Worm (Caenorhabditis elegans) whole organism, L4 larva: ENCODE data around the gene sra-7.

Source experiments
- F10B5.3 ChIP-seq: sonication (generic microtip); optimal IDR thresholded peaks from 2 replicates; lab custom pipeline; 2016; ENCODE audit warnings: mild to moderate bottlenecking, missing genetic modification characterization, missing compliant biosample characterization
- F49E8.2 ChIP-seq: sonication (generic microtip); optimal IDR thresholded peaks from 2 replicates; lab custom pipeline; 2016; ENCODE audit warnings: missing compliant biosample characterization, mild to moderate bottlenecking, missing genetic modification characterization, borderline replicate concordance
- R02D3.7 ChIP-seq: fragments of 150-350 bp; sonication (generic microtip); optimal IDR thresholded peaks from 3 replicates; lab custom pipeline; 2014; ENCODE audit warnings: missing biosample characterization, missing genetic modification characterization
- Y105C5A.15 ChIP-seq: fragments of 200-800 bp; sonication (Bioruptor generic); IDR thresholded peaks from 2 replicates; pipeline ENCODE4 v1.3.6; 2022; ENCODE audit warnings: missing genetic modification characterization, missing compliant biosample characterization
- Y48G9A.11 ChIP-seq: fragments of 200-800 bp; sonication (Bioruptor generic); IDR thresholded peaks from 2 replicates; pipeline ENCODE4 v1.3.6; 2022; ENCODE audit warnings: missing genetic modification reagents, missing genetic modification characterization, missing compliant biosample characterization
- Y5F2A.4 ChIP-seq: fragments of 200-800 bp; sonication (Bioruptor generic); optimal IDR thresholded peaks from 2 replicates; lab custom pipeline; 2018; ENCODE audit warnings: mild to moderate bottlenecking, missing genetic modification characterization, missing compliant biosample characterization
- ZK337.2 ChIP-seq: fragments of 200-800 bp; sonication (Bioruptor generic); IDR thresholded peaks from 2 replicates; pipeline ENCODE4 v1.3.6; 2022; ENCODE audit warnings: missing genetic modification reagents, missing genetic modification characterization, missing compliant biosample characterization
- aha-1 ChIP-seq: fragments of 150-350 bp; peaks from one replicate; lab custom pipeline; 2014; ENCODE audit warnings: missing biosample characterization, missing genetic modification characterization
- arid-1 ChIP-seq: fragments of 200-800 bp; sonication (Bioruptor generic); conservative IDR thresholded peaks from 2 replicates; pipeline ENCODE4 v1.3.6; 2022; ENCODE audit warnings: missing genetic modification reagents, missing genetic modification characterization, missing compliant biosample characterization
- ceh-20 ChIP-seq: fragments of 200-800 bp; sonication (Bioruptor generic); IDR thresholded peaks from 2 replicates; pipeline ENCODE4 v1.3.6; 2022; ENCODE audit warnings: missing genetic modification reagents, missing genetic modification characterization, missing compliant biosample characterization
- ceh-62 ChIP-seq: sonication (generic microtip); optimal IDR thresholded peaks from 2 replicates; lab custom pipeline; 2017; ENCODE audit warnings: missing biosample characterization, missing genetic modification characterization
- ctbp-1 ChIP-seq: fragments of 200-800 bp; sonication (Bioruptor generic); IDR thresholded peaks from 2 replicates; pipeline ENCODE4 v1.3.6; 2022; ENCODE audit warnings: missing genetic modification reagents, missing genetic modification characterization, missing compliant biosample characterization
- daf-12 ChIP-seq: fragments of 150-350 bp; optimal IDR thresholded peaks from 2 replicates; lab custom pipeline; 2014; ENCODE audit warnings: missing biosample characterization, missing genetic modification reagents, missing genetic modification characterization
- daf-8 ChIP-seq: fragments of 200-800 bp; sonication (Bioruptor generic); IDR thresholded peaks from 2 replicates; pipeline ENCODE4 v1.3.6; 2022; ENCODE audit warnings: missing genetic modification characterization, missing compliant biosample characterization
- dpl-1 ChIP-seq: fragments of 150-350 bp; optimal IDR thresholded peaks from 2 replicates; lab custom pipeline; 2014; ENCODE audit warnings: missing biosample characterization, missing genetic modification reagents, missing genetic modification characterization
- duxl-1 ChIP-seq: sonication (generic microtip); optimal IDR thresholded peaks from 2 replicates; lab custom pipeline; 2016; ENCODE audit warnings: mild to moderate bottlenecking, missing genetic modification characterization, moderate library complexity, missing compliant biosample characterization; ENCODE audit not compliant: poor library complexity
- dve-1 ChIP-seq: sonication (generic microtip); optimal IDR thresholded peaks from 2 replicates; lab custom pipeline; 2017; ENCODE audit warnings: antibody characterized with exemption, mild to moderate bottlenecking, missing genetic modification characterization, missing compliant biosample characterization; ENCODE audit not compliant: insufficient read depth
- egl-27 ChIP-seq: sonication (generic microtip); optimal IDR thresholded peaks from 3 replicates; lab custom pipeline; 2017; ENCODE audit warnings: missing biosample characterization, missing genetic modification reagents, missing genetic modification characterization
- gei-8 ChIP-seq: fragments of 200-800 bp; sonication (Bioruptor generic); optimal IDR thresholded peaks from 2 replicates; lab custom pipeline; 2018; ENCODE audit warnings: mild to moderate bottlenecking, missing genetic modification characterization, missing compliant biosample characterization
- hlh-11 ChIP-seq: fragments of 200-800 bp; sonication (Bioruptor generic); optimal IDR thresholded peaks from 2 replicates; lab custom pipeline; 2018; ENCODE audit warnings: mild to moderate bottlenecking, missing genetic modification characterization, missing compliant biosample characterization
- mep-1 ChIP-seq: fragments of 150-350 bp; sonication (generic microtip); optimal IDR thresholded peaks from 3 replicates; lab custom pipeline; 2014; ENCODE audit warnings: missing biosample characterization, missing genetic modification characterization
- mes-2 ChIP-seq: sonication (generic microtip); optimal IDR thresholded peaks from 2 replicates; lab custom pipeline; 2016; ENCODE audit warnings: missing genotype, mild to moderate bottlenecking, missing genetic modification characterization, missing compliant biosample characterization; ENCODE audit not compliant: poor library complexity, severe bottlenecking
- nhr-102 ChIP-seq: sonication (generic microtip); optimal IDR thresholded peaks from 2 replicates; lab custom pipeline; 2016; ENCODE audit warnings: mild to moderate bottlenecking, missing genetic modification characterization, moderate library complexity, missing compliant biosample characterization
- nhr-111 ChIP-seq: fragments of 200-800 bp; sonication (Bioruptor generic); optimal IDR thresholded peaks from 2 replicates; lab custom pipeline; 2018; ENCODE audit warnings: mild to moderate bottlenecking, missing genetic modification characterization, missing compliant biosample characterization
- nhr-28 ChIP-seq: fragments of 150-350 bp; optimal IDR thresholded peaks from 2 replicates; lab custom pipeline; 2014; ENCODE audit warnings: missing biosample characterization, missing genetic modification characterization
- nhr-41 ChIP-seq: fragments of 200-800 bp; sonication (Bioruptor generic); IDR thresholded peaks from 2 replicates; pipeline ENCODE4 v1.3.6; 2022; ENCODE audit warnings: missing genetic modification reagents, missing genetic modification characterization, missing compliant biosample characterization
- nhr-48 ChIP-seq: sonication (generic microtip); optimal IDR thresholded peaks from 2 replicates; lab custom pipeline; 2016; ENCODE audit warnings: mild to moderate bottlenecking, missing genetic modification characterization, missing compliant biosample characterization
- rbr-2 ChIP-seq: sonication (generic microtip); optimal IDR thresholded peaks from 2 replicates; lab custom pipeline; 2016; ENCODE audit warnings: missing genotype, missing genetic modification characterization, missing compliant biosample characterization
- saeg-2 ChIP-seq: fragments of 200-800 bp; sonication (Bioruptor generic); IDR thresholded peaks from 2 replicates; pipeline ENCODE4 v1.3.6; 2022; ENCODE audit warnings: missing genetic modification reagents, missing genetic modification characterization, missing compliant biosample characterization
- tag-97 ChIP-seq: fragments of 200-800 bp; sonication (Bioruptor generic); IDR thresholded peaks from 2 replicates; pipeline ENCODE4 v1.3.6; 2022; ENCODE audit warnings: missing genetic modification characterization, missing compliant biosample characterization
- unc-130 ChIP-seq: sonication (generic microtip); optimal IDR thresholded peaks from 2 replicates; lab custom pipeline; 2016; ENCODE audit warnings: missing genetic modification reagents, missing genetic modification characterization, missing compliant biosample characterization
- zip-11 ChIP-seq: fragments of 200-800 bp; sonication (Bioruptor generic); IDR thresholded peaks from 2 replicates; pipeline ENCODE4 v1.3.6; 2022; ENCODE audit warnings: missing genetic modification characterization, missing compliant biosample characterization
- zip-2 ChIP-seq: fragments of 150-350 bp; optimal IDR thresholded peaks from 2 replicates; lab custom pipeline; 2014; ENCODE audit warnings: missing biosample characterization, missing genetic modification characterization
- ztf-11 ChIP-seq: fragments of 150-350 bp; optimal IDR thresholded peaks from 2 replicates; lab custom pipeline; 2014; ENCODE audit warnings: missing biosample characterization, missing genetic modification characterization
- ztf-7 ChIP-seq: fragments of 150-350 bp; optimal IDR thresholded peaks from 2 replicates; lab custom pipeline; 2014; ENCODE audit warnings: missing biosample characterization, missing genetic modification characterization

Gene sra-7

DNA sequence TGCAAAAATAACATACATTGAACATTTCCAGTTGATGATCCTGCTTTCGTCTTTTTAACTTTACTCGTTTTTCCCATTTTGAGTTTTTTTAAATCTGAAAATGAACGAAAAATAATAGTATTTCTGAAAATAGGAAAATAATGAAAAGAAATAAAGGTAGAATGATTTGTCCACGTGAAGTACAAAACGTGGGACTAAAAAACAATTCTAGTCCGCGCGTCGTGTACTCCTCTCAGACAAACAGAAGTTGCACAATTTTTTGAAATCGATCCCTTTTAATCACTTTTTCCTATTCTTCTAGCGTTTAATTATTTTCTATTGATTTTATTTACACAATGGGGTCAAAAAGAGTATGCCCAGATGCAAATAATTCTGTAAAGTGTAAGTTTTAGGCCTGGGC is 46.6 kb downstream of the sra-7 start, which contains the start of the genes E02H1.1 and tag-124 (continued):
- TF ChIP-seq ZK337.2, result peak; percentile 83
- peak; percentile 70; the same call in 1 of the 2 replicates for TF ChIP-seq Y48G9A.11 (GFP tag; lab: Robert Waterston, UW)
- peak; percentile 79 for TF ChIP-seq dpl-1 (GFP tag; lab: Kevin White, UChicago)
- TF ChIP-seq tag-97 (GFP tag; lab: Robert Waterston, UW), result 0 out of 2 replicates have a peak, but pooled peaks have one; percentile 51
- peak; percentile 33 for TF ChIP-seq nhr-48 (tag; lab: Kevin White, UChicago)
- TF ChIP-seq zip-2, result peak; percentile 78
- TF ChIP-seq R02D3.7 (tag; lab: Kevin White, UChicago), result no peak
- peak; percentile 45 for TF ChIP-seq F49E8.2
- no peak for TF ChIP-seq zip-11 (GFP tag; lab: Robert Waterston, UW)
- TF ChIP-seq duxl-1 (tag; lab: Kevin White, UChicago), result peak; percentile 86
- no peak for TF ChIP-seq gei-8 (GFP tag; lab: Kevin White, UChicago)
- peak; percentile 48 for TF ChIP-seq nhr-102 (tag; lab: Kevin White, UChicago)
- TF ChIP-seq ztf-11 (tag; lab: Kevin White, UChicago), result no peak
- no peak for TF ChIP-seq ceh-62 (tag; lab: Kevin White, UChicago)
- TF ChIP-seq ceh-20, result peak; percentile 49; the same call in 1 of the 2 replicates
- TF ChIP-seq mep-1 (tag; lab: Kevin White, UChicago), result peak; percentile 69
- peak; percentile 46 for TF ChIP-seq rbr-2 (tag; lab: Kevin White, UChicago)
- TF ChIP-seq, all 104 proteins: peak for 34

DNA sequence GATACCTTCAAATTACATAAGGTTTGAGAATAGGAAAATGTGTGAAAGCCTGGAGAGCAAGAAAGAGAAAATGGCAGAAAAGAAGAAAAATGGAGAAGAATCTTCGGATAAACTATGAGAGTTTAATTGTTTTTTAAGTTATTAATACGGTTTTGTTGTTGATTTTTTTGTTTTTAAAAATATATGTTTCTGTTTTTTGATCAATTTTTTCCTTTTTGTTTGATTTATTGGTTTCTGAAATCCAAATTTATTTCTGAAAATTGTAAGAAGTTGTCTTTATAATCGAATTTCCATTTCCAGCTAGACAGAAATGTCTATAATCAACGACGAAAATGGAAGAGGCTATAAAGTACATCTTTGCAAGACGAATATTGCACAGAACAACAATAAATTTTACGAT is 48.3 kb downstream of the sra-7 start, which contains the start of gene parp-2:
Gene parp-2 (plus strand): TSS at position 301 of the 400 bp plus-strand sequence.
- TF ChIP-seq hlh-11 (tag; lab: Kevin White, UChicago) (no peak), unc-130 (GFP tag; lab: Kevin White, UChicago) (no peak), dve-1 (tag; lab: Kevin White, UChicago) (no peak), egl-27 (tag; lab: Kevin White, UChicago) (no peak), Y105C5A.15 (GFP tag; lab: Robert Waterston, UW) (no peak), nhr-41 (GFP tag; lab: Robert Waterston, UW) (no peak), Y5F2A.4 (GFP tag; lab: Kevin White, UChicago) (no peak), daf-8 (GFP tag; lab: Robert Waterston, UW) (no peak), nhr-48 (tag; lab: Kevin White, UChicago) (no peak), ctbp-1 (GFP tag; lab: Robert Waterston, UW) (no peak), aha-1 (tag; lab: Kevin White, UChicago) (no peak), daf-12 (tag; lab: Kevin White, UChicago) (no peak), nhr-28 (no peak), arid-1 (no peak), saeg-2 (GFP tag; lab: Robert Waterston, UW) (no peak), tag-97 (GFP tag; lab: Robert Waterston, UW) (no peak)

- TF ChIP-seq dve-1 (tag; lab: Kevin White, UChicago) (no peak), arid-1 (no peak), Y5F2A.4 (GFP tag; lab: Kevin White, UChicago) (no peak), F10B5.3 (tag; lab: Kevin White, UChicago) (no peak), mes-2 (tag; lab: Kevin White, UChicago) (no peak), zip-11 (GFP tag; lab: Robert Waterston, UW) (no peak), zip-2 (no peak), nhr-111 (GFP tag; lab: Kevin White, UChicago) (no peak), ztf-7 (tag; lab: Kevin White, UChicago) (no peak)
Observed at ce11 chrII:9594924-9595323, 50.4 kb downstream of the sra-7 start, which contains the start of gene E02H1.5. Gene E02H1.5 (plus strand): TSS chrII:9595224.
